Fruit fly (Drosophila melanogaster) whole organism, prepupa: ENCODE results near the gene CG7920.

Experiments used
- Blimp-1 ChIP-seq: fragments of 200-800 bp; sonication (Bioruptor generic); optimal IDR thresholded peaks from 3 replicates; lab custom pipeline; 2017; ENCODE audit warnings: missing biosample characterization, missing genetic modification characterization, mild to moderate bottlenecking, moderate library complexity, missing genetic modification reagents
- CG10631 ChIP-seq: fragments of 200-800 bp; sonication (Bioruptor generic); optimal IDR thresholded peaks from 2 replicates; lab custom pipeline; 2016; ENCODE audit warnings: missing biosample characterization, missing genetic modification characterization
- CG10669 ChIP-seq: fragments of 200-800 bp; sonication (Bioruptor generic); optimal IDR thresholded peaks from 3 replicates; lab custom pipeline; 2018; ENCODE audit warnings: missing biosample characterization, mild to moderate bottlenecking, missing genetic modification characterization, moderate library complexity
- CG11294 ChIP-seq: fragments of 200-800 bp; sonication (Bioruptor generic); IDR thresholded peaks from 2 replicates; pipeline ENCODE4 v1.3.6; 2022; ENCODE audit warnings: missing biosample characterization, missing genetic modification characterization
- CG11762 ChIP-seq: fragments of 200-800 bp; sonication (Bioruptor generic); optimal IDR thresholded peaks from 3 replicates; lab custom pipeline; 2016; ENCODE audit warnings: missing biosample characterization, missing genetic modification characterization; ENCODE audit not compliant: insufficient read depth
- CG15336 ChIP-seq: fragments of 200-800 bp; sonication (Bioruptor generic); IDR thresholded peaks from 2 replicates; pipeline ENCODE4 v1.3.6; 2022; ENCODE audit warnings: missing biosample characterization, missing genetic modification characterization
- CG1621 ChIP-seq: fragments of 200-800 bp; sonication (Bioruptor generic); optimal IDR thresholded peaks from 3 replicates; lab custom pipeline; 2018; ENCODE audit warnings: missing biosample characterization, mild to moderate bottlenecking, missing genetic modification characterization
- CG3032 ChIP-seq: fragments of 200-800 bp; optimal IDR thresholded peaks from 2 replicates; lab custom pipeline; 2019; ENCODE audit warnings: missing biosample characterization, mild to moderate bottlenecking, missing genetic modification characterization, moderate library complexity
- CG31627 ChIP-seq: fragments of 200-800 bp; sonication (Bioruptor generic); optimal IDR thresholded peaks from 3 replicates; lab custom pipeline; 2016; ENCODE audit warnings: missing biosample characterization, missing genetic modification characterization
- CG32006 ChIP-seq: fragments of 200-800 bp; sonication (Bioruptor generic); optimal IDR thresholded peaks from 3 replicates; lab custom pipeline; 2017; ENCODE audit warnings: missing biosample characterization, mild to moderate bottlenecking, missing genetic modification characterization
- CG34406 ChIP-seq: fragments of 200-800 bp; sonication (Bioruptor generic); optimal IDR thresholded peaks from 3 replicates; lab custom pipeline; 2016; ENCODE audit warnings: missing biosample characterization, missing genetic modification characterization
- CG3919 ChIP-seq: fragments of 200-800 bp; sonication (Bioruptor generic); optimal IDR thresholded peaks from 3 replicates; lab custom pipeline; 2016; ENCODE audit warnings: missing biosample characterization, missing genetic modification characterization
- CG6163 ChIP-seq: fragments of 200-800 bp; sonication (Bioruptor generic); IDR thresholded peaks from 3 replicates; pipeline ENCODE4 v1.3.6; 2022; ENCODE audit warnings: missing biosample characterization, missing genetic modification characterization
- CG6792 ChIP-seq: fragments of 200-800 bp; sonication (Bioruptor generic); optimal IDR thresholded peaks from 3 replicates; lab custom pipeline; 2016; ENCODE audit warnings: missing biosample characterization, missing genetic modification characterization
- CG6808 ChIP-seq: fragments of 200-800 bp; sonication (Bioruptor generic); optimal IDR thresholded peaks from 3 replicates; lab custom pipeline; 2017; ENCODE audit warnings: missing biosample characterization, missing genetic modification characterization, mild to moderate bottlenecking, moderate library complexity, missing genetic modification reagents
- CG6854 ChIP-seq: fragments of 200-800 bp; sonication (Bioruptor generic); optimal IDR thresholded peaks from 2 replicates; lab custom pipeline; 2017; ENCODE audit warnings: missing biosample characterization, mild to moderate bottlenecking, missing genetic modification characterization
- CG8119 ChIP-seq: fragments of 200-800 bp; sonication (Bioruptor generic); IDR thresholded peaks from 3 replicates; pipeline ENCODE4 v1.3.6; 2022; ENCODE audit warnings: missing biosample characterization, missing genetic modification characterization
- CG8319 ChIP-seq: fragments of 200-800 bp; sonication (Bioruptor generic); optimal IDR thresholded peaks from 3 replicates; lab custom pipeline; 2016; ENCODE audit warnings: missing biosample characterization, missing genetic modification characterization
- CG8632 ChIP-seq: fragments of 200-800 bp; sonication (Bioruptor generic); optimal IDR thresholded peaks from 3 replicates; lab custom pipeline; 2016; ENCODE audit warnings: missing biosample characterization, missing genetic modification characterization
- Eip75B ChIP-seq: fragments of 200-800 bp; sonication (Bioruptor generic); optimal IDR thresholded peaks from 3 replicates; lab custom pipeline; 2016; ENCODE audit warnings: missing biosample characterization, missing genetic modification characterization
- Eip78C ChIP-seq: fragments of 200-800 bp; sonication (Bioruptor generic); peaks from one replicate; lab custom pipeline; 2016; ENCODE audit warnings: missing biosample characterization, missing genetic modification characterization
- Eip93F ChIP-seq: fragments of 200-800 bp; sonication (Bioruptor generic); optimal IDR thresholded peaks from 2 replicates; lab custom pipeline; 2016; ENCODE audit warnings: missing biosample characterization, mild to moderate bottlenecking, missing genetic modification characterization
- Ets21C ChIP-seq: fragments of 200-800 bp; sonication (Bioruptor generic); optimal IDR thresholded peaks from 3 replicates; lab custom pipeline; 2016; ENCODE audit warnings: missing biosample characterization, missing genetic modification characterization
- Ets96B ChIP-seq: fragments of 200-800 bp; optimal IDR thresholded peaks from 2 replicates; lab custom pipeline; 2019; ENCODE audit warnings: missing biosample characterization, mild to moderate bottlenecking, missing genetic modification characterization, moderate library complexity
- Gug ChIP-seq: fragments of 200-800 bp; sonication (Bioruptor generic); IDR thresholded peaks from 2 replicates; pipeline ENCODE4 v1.3.6; 2022; ENCODE audit warnings: missing biosample characterization, missing genetic modification characterization
- Hr38 ChIP-seq: sonication (Bioruptor generic); optimal IDR thresholded peaks from 2 replicates; lab custom pipeline; 2016; ENCODE audit warnings: missing biosample characterization, missing genetic modification characterization
- Hr39 ChIP-seq: fragments of 200-800 bp; sonication (Bioruptor generic); optimal IDR thresholded peaks from 2 replicates; lab custom pipeline; 2016; ENCODE audit warnings: missing biosample characterization, missing genetic modification characterization
- Hr4 ChIP-seq: fragments of 200-800 bp; sonication (Bioruptor generic); optimal IDR thresholded peaks from 3 replicates; lab custom pipeline; 2016; ENCODE audit warnings: missing biosample characterization, missing genetic modification characterization
- Lpt ChIP-seq: fragments of 200-800 bp; sonication (Bioruptor generic); optimal IDR thresholded peaks from 3 replicates; lab custom pipeline; 2016; ENCODE audit warnings: missing biosample characterization, missing genetic modification characterization
- OdsH ChIP-seq: fragments of 200-800 bp; sonication (Bioruptor generic); optimal IDR thresholded peaks from 3 replicates; lab custom pipeline; 2016; ENCODE audit warnings: missing biosample characterization, missing genetic modification characterization
- Smox ChIP-seq: fragments of 200-800 bp; sonication (Bioruptor generic); optimal IDR thresholded peaks from 3 replicates; lab custom pipeline; 2016; ENCODE audit warnings: missing biosample characterization, missing genetic modification characterization
- Sox15 ChIP-seq: fragments of 200-800 bp; sonication (Bioruptor generic); optimal IDR thresholded peaks from 3 replicates; lab custom pipeline; 2016; ENCODE audit warnings: missing biosample characterization, missing genetic modification characterization
- achi ChIP-seq: fragments of 200-800 bp; sonication (Bioruptor generic); optimal IDR thresholded peaks from 3 replicates; lab custom pipeline; 2016; ENCODE audit warnings: missing biosample characterization, missing genetic modification characterization
- acj6 ChIP-seq: fragments of 200-800 bp; sonication (Bioruptor generic); optimal IDR thresholded peaks from 3 replicates; lab custom pipeline; 2016; ENCODE audit warnings: missing biosample characterization, missing genetic modification characterization
- cyc ChIP-seq: fragments of 200-800 bp; sonication (Bioruptor generic); optimal IDR thresholded peaks from 3 replicates; lab custom pipeline; 2016; ENCODE audit warnings: missing biosample characterization, missing genetic modification characterization
- dac ChIP-seq: fragments of 200-800 bp; sonication (Bioruptor generic); optimal IDR thresholded peaks from 2 replicates; lab custom pipeline; 2017; ENCODE audit warnings: missing biosample characterization, mild to moderate bottlenecking, missing genetic modification characterization
- eg ChIP-seq: fragments of 200-800 bp; sonication (Bioruptor generic); IDR thresholded peaks from 3 replicates; pipeline ENCODE4 v1.3.6; 2022; ENCODE audit warnings: missing biosample characterization, missing genetic modification characterization
- esn ChIP-seq: fragments of 200-800 bp; sonication (Bioruptor generic); optimal IDR thresholded peaks from 2 replicates; lab custom pipeline; 2016; ENCODE audit warnings: missing biosample characterization, mild to moderate bottlenecking, missing genetic modification characterization, moderate library complexity
- fd59A ChIP-seq: fragments of 200-800 bp; sonication (Bioruptor generic); optimal IDR thresholded peaks from 2 replicates; lab custom pipeline; 2017; ENCODE audit warnings: missing biosample characterization, mild to moderate bottlenecking, missing genetic modification characterization, missing genetic modification reagents
- fd85E ChIP-seq: fragments of 200-800 bp; sonication (Bioruptor generic); optimal IDR thresholded peaks from 3 replicates; lab custom pipeline; 2016; ENCODE audit warnings: missing biosample characterization, missing genetic modification characterization
- fkh ChIP-seq: fragments of 200-800 bp; sonication (Bioruptor generic); optimal IDR thresholded peaks from 3 replicates; lab custom pipeline; 2017; ENCODE audit warnings: missing biosample characterization, mild to moderate bottlenecking, missing genetic modification characterization, moderate library complexity
- lz ChIP-seq: fragments of 200-800 bp; sonication (Bioruptor generic); optimal IDR thresholded peaks from 3 replicates; lab custom pipeline; 2016; ENCODE audit warnings: missing biosample characterization, missing genetic modification characterization
- net ChIP-seq: fragments of 200-800 bp; sonication (Bioruptor generic); optimal IDR thresholded peaks from 3 replicates; lab custom pipeline; 2016; ENCODE audit warnings: missing biosample characterization, missing genetic modification characterization
- pdm3 ChIP-seq: fragments of 200-800 bp; sonication (Bioruptor generic); optimal IDR thresholded peaks from 3 replicates; lab custom pipeline; 2016; ENCODE audit warnings: missing biosample characterization, missing genetic modification characterization
- spab ChIP-seq: fragments of 200-800 bp; sonication (Bioruptor generic); optimal IDR thresholded peaks from 2 replicates; lab custom pipeline; 2017; ENCODE audit warnings: missing biosample characterization, mild to moderate bottlenecking, missing genetic modification characterization, missing genetic modification reagents
- svp ChIP-seq: fragments of 200-800 bp; sonication (Bioruptor generic); peaks from one replicate; lab custom pipeline; 2016; ENCODE audit warnings: missing biosample characterization, missing genetic modification characterization
- topi ChIP-seq: fragments of 200-800 bp; sonication (Bioruptor generic); optimal IDR thresholded peaks from 3 replicates; lab custom pipeline; 2016; ENCODE audit warnings: missing biosample characterization, missing genetic modification characterization
- vri ChIP-seq: fragments of 200-800 bp; sonication (Bioruptor generic); optimal IDR thresholded peaks from 3 replicates; lab custom pipeline; 2016; ENCODE audit warnings: missing biosample characterization, mild to moderate bottlenecking, missing genetic modification characterization

CG7920 gene

dm6 chr3R:30050448-30050847, 35.4 kb upstream of the CG7920 start:
- TF ChIP-seq CG11294 (GFP tag; lab: Robert Waterston, UW) (no peak), svp (GFP tag; lab: Kevin White, UChicago) (peak; percentile 66)
- TF ChIP-seq, all 60 proteins: peak for 1

- TF ChIP-seq Hr38 (GFP tag; lab: Kevin White, UChicago) (peak; percentile 63), Eip93F (GFP tag; lab: Kevin White, UChicago) (peak; percentile 91), CG3032 (peak; percentile 90), Eip75B (GFP tag; lab: Kevin White, UChicago) (peak; percentile 94), CG15336 (peak; percentile 81), CG11294 (GFP tag; lab: Robert Waterston, UW) (peak; percentile 85), Eip78C (GFP tag; lab: Kevin White, UChicago) (peak; percentile 97), Blimp-1 (peak; percentile 84), achi (GFP tag; lab: Kevin White, UChicago) (peak; percentile 91), spab (GFP tag; lab: Kevin White, UChicago) (no peak), CG10631 (GFP tag; lab: Kevin White, UChicago) (peak; percentile 92), Gug (peak; percentile 78), Smox (peak; percentile 93), Ets21C (GFP tag; lab: Kevin White, UChicago) (peak; percentile 95), net (GFP tag; lab: Kevin White, UChicago) (peak; percentile 89), CG6163 (GFP tag; lab: Robert Waterston, UW) (peak; percentile 95), cyc (GFP tag; lab: Kevin White, UChicago) (peak; percentile 97), CG6792 (GFP tag; lab: Kevin White, UChicago) (peak; percentile 92), CG32006 (GFP tag; lab: Kevin White, UChicago) (peak; percentile 84), Hr39 (GFP tag; lab: Kevin White, UChicago) (peak; percentile 94), Ets96B (tag; lab: Kevin White, UChicago) (peak; percentile 86), Lpt (GFP tag; lab: Kevin White, UChicago) (peak; percentile 83), fd85E (GFP tag; lab: Kevin White, UChicago) (peak; percentile 89), CG3919 (peak; percentile 94), CG6808 (GFP tag; lab: Kevin White, UChicago) (peak; percentile 80), dac (peak; percentile 80), CG10669 (peak; percentile 87), CG8632 (GFP tag; lab: Kevin White, UChicago) (peak; percentile 84), fkh (GFP tag; lab: Kevin White, UChicago) (peak; percentile 82), vri (GFP tag; lab: Kevin White, UChicago) (peak; percentile 90), CG6854 (peak; percentile 93), CG1621 (peak; percentile 78), lz (GFP tag; lab: Kevin White, UChicago) (peak; percentile 96), CG8119 (GFP tag; lab: Robert Waterston, UW) (peak; percentile 81), acj6 (GFP tag; lab: Kevin White, UChicago) (peak; percentile 91), CG34406 (GFP tag; lab: Kevin White, UChicago) (peak; percentile 89), esn (peak; percentile 97), pdm3 (GFP tag; lab: Kevin White, UChicago) (peak; percentile 93), CG8319 (GFP tag; lab: Kevin White, UChicago) (peak; percentile 91), Sox15 (GFP tag; lab: Kevin White, UChicago) (peak; percentile 90), eg (GFP tag; lab: Robert Waterston, UW) (peak; percentile 93), fd59A (peak; percentile 78), OdsH (GFP tag; lab: Kevin White, UChicago) (peak; percentile 92), CG11762 (GFP tag; lab: Kevin White, UChicago) (peak; percentile 88), topi (GFP tag; lab: Kevin White, UChicago) (peak; percentile 95), CG31627 (peak; percentile 96), Hr4 (peak; percentile 86)
Measured at dm6 chr3R:30046029-30047001, 31.2 kb upstream of the CG7920 start, which contains the start of the genes RpL32 and CG7943. RpL32 (minus strand) TSS chr3R:30046161. CG7943 (plus strand) TSS chr3R:30046470.
